Worm (Caenorhabditis elegans): Measurements from ENCODE around the gene his-60.

DNA sequence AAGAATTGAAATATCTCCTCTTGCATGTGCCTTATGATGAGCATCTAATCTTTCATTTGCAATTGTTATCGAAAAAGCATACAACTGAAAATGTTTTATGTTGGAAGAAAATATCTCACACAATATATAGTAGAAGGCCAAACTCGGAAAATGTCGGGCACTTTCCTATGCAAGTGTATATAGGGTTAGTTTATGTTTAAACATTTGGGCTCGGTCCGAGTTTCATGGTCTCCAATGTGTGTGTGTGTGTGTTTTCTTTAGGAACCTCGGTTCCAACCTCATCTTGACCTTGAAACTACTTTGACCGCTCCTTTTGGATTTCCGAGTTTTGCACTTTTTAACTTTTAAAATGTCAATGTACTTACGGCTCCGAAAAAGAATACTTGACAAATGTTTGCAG is 11.5 kb upstream of the his-60 start:
- TF ChIP-seq lin-35 (GFP tag; optimal IDR thresholded peaks at IDR 0.05), result no peak
- TF ChIP-seq jun-1 (tag; optimal IDR thresholded peaks at IDR 0.05), result no peak
- TF ChIP-seq ceh-82 (tag; optimal IDR thresholded peaks at IDR 0.05), result no peak
- TF ChIP-seq mab-9 (GFP tag; IDR thresholded peaks at IDR 0.05), result no peak
- no peak for TF ChIP-seq egl-27 (tag; optimal IDR thresholded peaks at IDR 0.05)
- TF ChIP-seq pag-3 (tag; optimal IDR thresholded peaks at IDR 0.05; ENCODE audit: borderline replicate concordance, insufficient read depth), result no peak
- no peak for TF ChIP-seq C16A3.4 (tag; optimal IDR thresholded peaks at IDR 0.05)
- no peak for TF ChIP-seq efl-1 (optimal IDR thresholded peaks at IDR 0.05)
- TF ChIP-seq efl-1 (GFP tag; optimal IDR thresholded peaks at IDR 0.05 in 1 of 2), result peak in 1 of 2 experiments; percentile 61
- TF ChIP-seq ztf-4 (tag; optimal IDR thresholded peaks at IDR 0.05), result no peak
- no peak for TF ChIP-seq nhr-237 (tag; optimal IDR thresholded peaks at IDR 0.05)
- no peak for TF ChIP-seq blmp-1 (tag; optimal IDR thresholded peaks at IDR 0.05)
